Worm (Caenorhabditis elegans) whole organism, L4 larva: Measurements from ENCODE around the gene AH10.4.

ENCODE experiments used
- F37D6.2 ChIP-seq: sonication (generic microtip); optimal IDR thresholded peaks from 2 replicates; lab custom pipeline; 2016; ENCODE audit warnings: mild to moderate bottlenecking, missing genetic modification characterization, missing compliant biosample characterization
- F44E2.7 ChIP-seq: fragments of 200-800 bp; sonication (Bioruptor generic); IDR thresholded peaks from 2 replicates; pipeline ENCODE4 v2.1.2; 2022; ENCODE audit warnings: missing genetic modification characterization, missing compliant biosample characterization
- F49E8.2 ChIP-seq: sonication (generic microtip); optimal IDR thresholded peaks from 2 replicates; lab custom pipeline; 2016; ENCODE audit warnings: missing compliant biosample characterization, mild to moderate bottlenecking, missing genetic modification characterization, borderline replicate concordance
- T26A8.4 ChIP-seq: fragments of 200-800 bp; sonication (Bioruptor generic); IDR thresholded peaks from 2 replicates; pipeline ENCODE4 v1.3.6; 2022; ENCODE audit warnings: missing genetic modification characterization, missing compliant biosample characterization
- Y75B8A.6 ChIP-seq: fragments of 200-800 bp; sonication (Bioruptor generic); IDR thresholded peaks from 2 replicates; pipeline ENCODE4 v1.3.6; 2022; ENCODE audit warnings: missing genetic modification reagents, missing genetic modification characterization, missing compliant biosample characterization
- aly-2 ChIP-seq: sonication (generic microtip); optimal IDR thresholded peaks from 2 replicates; lab custom pipeline; 2018; ENCODE audit warnings: missing biosample characterization, missing genetic modification characterization
- arid-1 ChIP-seq: fragments of 200-800 bp; sonication (Bioruptor generic); conservative IDR thresholded peaks from 2 replicates; pipeline ENCODE4 v1.3.6; 2022; ENCODE audit warnings: missing genetic modification reagents, missing genetic modification characterization, missing compliant biosample characterization
- dmd-8 ChIP-seq: fragments of 200-800 bp; sonication (Bioruptor generic); IDR thresholded peaks from 2 replicates; pipeline ENCODE4 v1.3.6; 2022; ENCODE audit warnings: missing genetic modification characterization, missing compliant biosample characterization
- egl-43 ChIP-seq: fragments of 200-800 bp; sonication (Bioruptor generic); IDR thresholded peaks from 2 replicates; pipeline ENCODE4 v1.3.6; 2022; ENCODE audit warnings: missing genetic modification reagents, missing genetic modification characterization, missing compliant biosample characterization
- lim-7 ChIP-seq: fragments of 200-800 bp; sonication (Bioruptor generic); IDR thresholded peaks from 2 replicates; pipeline ENCODE4 v1.3.6; 2022; ENCODE audit warnings: missing genetic modification characterization, missing compliant biosample characterization
- lin-15B ChIP-seq: fragments of 150-350 bp; sonication (generic microtip); optimal IDR thresholded peaks from 3 replicates; lab custom pipeline; 2014; ENCODE audit warnings: missing biosample characterization, missing genetic modification characterization
- lin-38 ChIP-seq: fragments of 200-800 bp; sonication (Bioruptor generic); IDR thresholded peaks from 2 replicates; pipeline ENCODE4 v1.3.6; 2022; ENCODE audit warnings: missing genetic modification reagents, missing genetic modification characterization, missing compliant biosample characterization
- sdz-12 ChIP-seq: fragments of 200-800 bp; sonication (Bioruptor generic); optimal IDR thresholded peaks from 2 replicates; lab custom pipeline; 2018; ENCODE audit warnings: mild to moderate bottlenecking, missing genetic modification characterization, missing compliant biosample characterization
- snpc-4 ChIP-seq: fragments of 150-350 bp; optimal IDR thresholded peaks from 2 replicates; lab custom pipeline; 2014; ENCODE audit warnings: missing biosample characterization, missing genetic modification characterization
- unc-62 ChIP-seq, 3 experiments: fragments of 150-350 bp in 1 of 3; sonication (generic microtip); optimal IDR thresholded peaks in 2 of 3; peaks in 1 of 3; 1 replicate in 1 of 3; 2 replicates in 2 of 3; lab custom pipeline; 2014 to 2017; ENCODE audit warnings: missing biosample characterization in 3 of 3, missing genetic modification characterization in 3 of 3, missing genetic modification reagents in 3 of 3, missing genotype in 1 of 3

The AH10.4 gene

ce11 chrV:14092403-14092802, 45.3 kb downstream of the AH10.4 start, which contains the start of gene D1086.3 (continued):
- peak; percentile 85 for TF ChIP-seq F49E8.2

ce11 chrV:14090309-14090967, 47.2 kb downstream of the AH10.4 start, which contains the start of the genes D1086.5 and him-5:
TSS of gene D1086.5 (minus strand) at chrV:14090359.
TSS of gene him-5 (plus strand) at chrV:14090426.
- TF ChIP-seq lin-15B (no peak), unc-62 (GFP tag; optimal IDR thresholded peaks at IDR 0.05 in 1 of 2; lab: Kevin White, UChicago) (peak in 1 of 2 experiments; percentile 57), unc-62 (tag; optimal IDR thresholded peaks at IDR 0.05; lab: Kevin White, UChicago) (no peak)

- TF ChIP-seq lim-7 (GFP tag; lab: Robert Waterston, UW), result no peak
- no peak for TF ChIP-seq lin-38 (GFP tag; lab: Robert Waterston, UW)
- no peak for TF ChIP-seq Y75B8A.6 (GFP tag; lab: Robert Waterston, UW)
- TF ChIP-seq dmd-8, result no peak
- TF ChIP-seq arid-1, result no peak
- no peak for TF ChIP-seq F37D6.2 (tag; lab: Kevin White, UChicago)
- TF ChIP-seq snpc-4 (tag; lab: Kevin White, UChicago), result no peak
- no peak for TF ChIP-seq F44E2.7 (GFP tag; lab: Robert Waterston, UW)
- no peak for TF ChIP-seq T26A8.4 (GFP tag; lab: Robert Waterston, UW)
- TF ChIP-seq sdz-12 (GFP tag; lab: Kevin White, UChicago), result no peak
- no peak for TF ChIP-seq egl-43 (GFP tag; lab: Robert Waterston, UW)
- no peak for TF ChIP-seq aly-2 (tag; lab: Kevin White, UChicago)
Observed at ce11 chrV:14088051-14088450, 49.6 kb downstream of the AH10.4 start, which contains the start of gene D1086.19. TSS of gene D1086.19 (plus strand) at chrV:14088351.
